Worm (Caenorhabditis elegans) whole organism, mixed stage, embryonic: ENCODE measurements around the gene T19H5.6.
"Not testable (repeated sequence)": the region's sequence is repeated elsewhere in the genome, so short reads cannot be mapped to it uniquely, and the experiment has no call there.

Experiments used
- M03D4.4 ChIP-seq: sonication (generic microtip); optimal IDR thresholded peaks from 2 replicates; lab custom pipeline; 2017; ENCODE audit warnings: mild to moderate bottlenecking, missing genetic modification characterization, missing compliant biosample characterization
- bed-3 ChIP-seq: fragments of 200-800 bp; sonication (Bioruptor generic); optimal IDR thresholded peaks from 3 replicates; lab custom pipeline; 2018; ENCODE audit warnings: mild to moderate bottlenecking, missing genetic modification characterization, moderate library complexity, missing compliant biosample characterization
- ceh-39 ChIP-seq: fragments of 150-350 bp; optimal IDR thresholded peaks from 2 replicates; lab custom pipeline; 2014; ENCODE audit warnings: missing biosample characterization, missing genetic modification characterization
- ceh-43 ChIP-seq: fragments of 200-800 bp; sonication (Bioruptor generic); optimal IDR thresholded peaks from 2 replicates; lab custom pipeline; 2018; ENCODE audit warnings: mild to moderate bottlenecking, missing genetic modification characterization, moderate library complexity, missing compliant biosample characterization
- ceh-83 ChIP-seq: fragments of 200-800 bp; sonication (Bioruptor generic); optimal IDR thresholded peaks from 2 replicates; lab custom pipeline; 2018; ENCODE audit warnings: mild to moderate bottlenecking, missing genetic modification characterization, missing compliant biosample characterization
- ces-1 ChIP-seq: fragments of 150-350 bp; optimal IDR thresholded peaks from 2 replicates; lab custom pipeline; 2014; ENCODE audit warnings: missing biosample characterization, missing genetic modification reagents, missing genetic modification characterization
- drap-1 ChIP-seq: fragments of 200-800 bp; sonication (Bioruptor generic); optimal IDR thresholded peaks from 3 replicates; lab custom pipeline; 2018; ENCODE audit warnings: mild to moderate bottlenecking, missing genetic modification characterization, missing compliant biosample characterization
- elt-1 ChIP-seq: sonication (generic microtip); optimal IDR thresholded peaks from 2 replicates; lab custom pipeline; 2017; ENCODE audit warnings: missing genetic modification characterization, mild to moderate bottlenecking, missing compliant biosample characterization, antibody characterized with exemption, moderate library complexity, borderline replicate concordance; ENCODE audit not compliant: insufficient read depth
- flh-1 ChIP-seq: fragments of 200-800 bp; sonication (Bioruptor generic); optimal IDR thresholded peaks from 2 replicates; lab custom pipeline; 2018; ENCODE audit warnings: mild to moderate bottlenecking, missing genetic modification characterization, moderate library complexity, missing compliant biosample characterization
- ham-2 ChIP-seq: fragments of 200-800 bp; sonication (Bioruptor generic); optimal IDR thresholded peaks from 2 replicates; lab custom pipeline; 2018; ENCODE audit warnings: mild to moderate bottlenecking, missing genetic modification characterization, missing compliant biosample characterization
- hlh-1 ChIP-seq: fragments of 150-350 bp; optimal IDR thresholded peaks from 2 replicates; lab custom pipeline; 2014; ENCODE audit warnings: missing biosample characterization, missing genetic modification reagents, missing genetic modification characterization
- lin-13 ChIP-seq: fragments of 150-350 bp; optimal IDR thresholded peaks from 2 replicates; lab custom pipeline; 2014; ENCODE audit warnings: missing biosample characterization, missing genetic modification characterization
- lin-32 ChIP-seq: fragments of 200-800 bp; sonication (Bioruptor generic); optimal IDR thresholded peaks from 2 replicates; lab custom pipeline; 2018; ENCODE audit warnings: mild to moderate bottlenecking, missing genetic modification characterization, missing compliant biosample characterization
- mab-5 ChIP-seq: fragments of 150-350 bp; optimal IDR thresholded peaks from 2 replicates; lab custom pipeline; 2014; ENCODE audit warnings: missing biosample characterization, missing genetic modification characterization
- mep-1 ChIP-seq: fragments of 150-350 bp; optimal IDR thresholded peaks from 2 replicates; lab custom pipeline; 2017; ENCODE audit warnings: missing biosample characterization, missing genetic modification reagents, missing genetic modification characterization, inconsistent platforms
- nhr-12 ChIP-seq: fragments of 150-350 bp; optimal IDR thresholded peaks from 2 replicates; lab custom pipeline; 2014; ENCODE audit warnings: missing biosample characterization, missing genetic modification characterization
- nhr-237 ChIP-seq: fragments of 150-350 bp; optimal IDR thresholded peaks from 2 replicates; lab custom pipeline; 2014; ENCODE audit warnings: missing biosample characterization, missing genetic modification characterization
- nhr-28 ChIP-seq: fragments of 150-350 bp; optimal IDR thresholded peaks from 2 replicates; lab custom pipeline; 2014; ENCODE audit warnings: missing biosample characterization, missing genetic modification characterization
- nhr-76 ChIP-seq: sonication (generic microtip); optimal IDR thresholded peaks from 2 replicates; lab custom pipeline; 2017; ENCODE audit warnings: missing biosample characterization, missing genetic modification characterization
- pha-4 ChIP-seq: fragments of 150-350 bp; optimal IDR thresholded peaks from 2 replicates; lab custom pipeline; 2018; ENCODE audit warnings: missing biosample characterization, missing genetic modification reagents, missing genetic modification characterization
- sem-2 ChIP-seq: fragments of 200-800 bp; sonication (Bioruptor generic); optimal IDR thresholded peaks from 2 replicates; lab custom pipeline; 2018; ENCODE audit warnings: mild to moderate bottlenecking, missing genetic modification characterization, missing compliant biosample characterization
- sptf-1 ChIP-seq: sonication (generic microtip); optimal IDR thresholded peaks from 2 replicates; lab custom pipeline; 2017; ENCODE audit warnings: mild to moderate bottlenecking, missing genetic modification characterization, moderate library complexity, missing compliant biosample characterization
- unc-120 ChIP-seq: sonication (generic microtip); optimal IDR thresholded peaks from 2 replicates; lab custom pipeline; 2017; ENCODE audit warnings: missing genetic modification characterization, missing compliant biosample characterization; ENCODE audit not compliant: poor library complexity, severe bottlenecking
- unc-39 ChIP-seq: fragments of 150-350 bp; optimal IDR thresholded peaks from 2 replicates; lab custom pipeline; 2014; ENCODE audit warnings: missing biosample characterization, missing genetic modification characterization
- zip-8 ChIP-seq: fragments of 150-350 bp; optimal IDR thresholded peaks from 2 replicates; lab custom pipeline; 2014; ENCODE audit warnings: missing biosample characterization, missing genetic modification characterization
- ztf-11 ChIP-seq: fragments of 150-350 bp; optimal IDR thresholded peaks from 2 replicates; lab custom pipeline; 2014; ENCODE audit warnings: missing biosample characterization, missing genetic modification characterization

Gene T19H5.6

ce11 chrII:9461881-9462280 lies 8.1 kb downstream of the T19H5.6 start, which contains the start of gene chil-21:
Gene chil-21, minus strand, starts transcription at chrII:9461981.
- TF ChIP-seq nhr-237 (tag; lab: Kevin White, UChicago); nhr-12 (tag; lab: Kevin White, UChicago); ceh-43 (GFP tag; lab: Kevin White, UChicago): not testable (repeated sequence)

- TF ChIP-seq flh-1 (GFP tag; lab: Kevin White, UChicago); ztf-11 (tag; lab: Kevin White, UChicago); elt-1: not testable (repeated sequence)
These were observed 10.6 kb downstream of the T19H5.6 start, which contains the start of gene R09D1.14 for ce11 chrII:9459462-9459861. Gene R09D1.14, minus strand, starts transcription at chrII:9459562.

ce11 chrII:9454304-9454703 lies 15.7 kb downstream of the T19H5.6 start, which contains the start of gene chil-19:
Gene chil-19, minus strand, starts transcription at chrII:9454404.
- TF ChIP-seq sptf-1 (tag; lab: Kevin White, UChicago) (no peak), nhr-12 (tag; lab: Kevin White, UChicago) (no peak), pha-4 (tag; lab: Kevin White, UChicago) (no peak), nhr-28 (tag; lab: Kevin White, UChicago) (no peak), ham-2 (no peak), unc-120 (tag; lab: Kevin White, UChicago) (no peak), lin-13 (tag; lab: Kevin White, UChicago) (no peak), drap-1 (GFP tag; lab: Kevin White, UChicago) (no peak), unc-39 (tag; lab: Kevin White, UChicago) (no peak), ces-1 (GFP tag; lab: Kevin White, UChicago) (no peak), M03D4.4 (tag; lab: Kevin White, UChicago) (no peak), nhr-76 (tag; lab: Kevin White, UChicago) (no peak), flh-1 (GFP tag; lab: Kevin White, UChicago) (no peak), ceh-39 (tag; lab: Kevin White, UChicago) (no peak), lin-32 (GFP tag; lab: Kevin White, UChicago) (no peak), bed-3 (GFP tag; lab: Kevin White, UChicago) (no peak)

DNA sequence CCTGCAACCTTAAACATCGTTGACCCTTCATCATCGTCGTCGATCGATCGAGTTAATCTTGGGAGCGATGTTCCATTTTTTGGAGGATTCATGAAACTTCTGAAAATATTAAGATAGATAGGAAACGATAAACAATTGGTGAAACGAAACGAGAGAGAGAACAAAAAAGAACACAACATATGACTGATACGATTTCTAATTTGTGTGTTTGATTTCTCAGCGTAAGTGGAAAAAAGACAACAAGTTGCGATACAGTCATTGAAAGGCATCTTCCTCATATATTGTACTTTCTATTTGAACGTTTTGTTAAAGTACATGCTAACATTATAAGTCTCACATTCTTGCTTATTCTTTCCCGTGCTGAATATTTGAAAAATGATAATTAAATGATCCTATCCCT lies 17.8 kb downstream of the T19H5.6 start, which contains the start of gene R09D1.12:
TSS of gene R09D1.12 (minus strand) at position 101 of the 400 bp plus-strand sequence.
- not testable (repeated sequence) for TF ChIP-seq hlh-1; ces-1 (GFP tag; lab: Kevin White, UChicago); nhr-12 (tag; lab: Kevin White, UChicago)

DNA sequence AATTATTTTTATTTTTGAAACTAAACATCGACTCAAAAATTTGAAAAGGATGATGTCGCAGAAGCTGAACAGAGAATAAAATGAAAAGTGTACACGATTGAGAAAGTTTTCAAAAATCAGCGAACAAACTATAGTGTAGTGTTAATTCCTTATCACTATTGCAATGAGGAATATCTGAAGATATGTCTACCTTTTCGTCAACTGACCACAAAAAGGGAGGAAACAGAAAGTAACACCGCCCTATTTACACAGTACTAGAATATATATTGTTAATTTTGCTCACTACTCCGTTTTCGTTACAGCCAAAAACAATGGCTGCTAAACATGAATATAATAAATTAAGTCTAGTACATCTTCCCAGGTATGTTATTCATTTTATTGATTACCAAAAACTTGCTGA lies 22.1 kb downstream of the T19H5.6 start, which contains the start of gene chil-18:
TSS of gene chil-18 (plus strand) at position 301 of the 400 bp plus-strand sequence.
- TF ChIP-seq hlh-1 (no peak), M03D4.4 (tag; lab: Kevin White, UChicago) (no peak), ceh-83 (GFP tag; lab: Kevin White, UChicago) (no peak), unc-39 (tag; lab: Kevin White, UChicago) (no peak), mab-5 (tag; lab: Kevin White, UChicago) (no peak), ceh-39 (tag; lab: Kevin White, UChicago) (no peak), sem-2 (GFP tag; lab: Kevin White, UChicago) (no peak), ces-1 (GFP tag; lab: Kevin White, UChicago) (no peak), nhr-28 (tag; lab: Kevin White, UChicago) (no peak), zip-8 (tag; lab: Kevin White, UChicago) (no peak), bed-3 (GFP tag; lab: Kevin White, UChicago) (no peak), nhr-12 (tag; lab: Kevin White, UChicago) (no peak)

DNA sequence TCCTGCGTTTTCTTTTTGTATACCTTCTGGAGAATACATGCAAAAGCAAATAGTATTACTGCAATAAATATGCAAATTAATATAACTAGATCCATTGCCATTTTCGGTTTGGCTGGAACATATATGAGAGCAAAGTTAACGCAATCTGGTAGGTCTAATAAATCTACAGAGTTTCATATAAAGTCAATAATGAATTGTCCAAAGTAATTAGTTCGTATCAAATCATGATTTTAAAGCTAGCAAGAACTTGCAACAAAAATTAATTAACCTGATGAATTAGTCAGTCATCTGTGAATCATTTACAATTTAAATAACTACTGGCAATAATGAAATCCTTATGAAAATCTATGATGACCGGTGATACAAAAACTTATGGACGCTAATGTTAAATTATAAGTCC lies 24.7 kb downstream of the T19H5.6 start, which contains the start of gene R09D1.13:
TSS of gene R09D1.13 (minus strand) at position 101 of the 400 bp plus-strand sequence.
- TF ChIP-seq drap-1 (GFP tag; lab: Kevin White, UChicago) (no peak), sem-2 (GFP tag; lab: Kevin White, UChicago) (no peak)

DNA sequence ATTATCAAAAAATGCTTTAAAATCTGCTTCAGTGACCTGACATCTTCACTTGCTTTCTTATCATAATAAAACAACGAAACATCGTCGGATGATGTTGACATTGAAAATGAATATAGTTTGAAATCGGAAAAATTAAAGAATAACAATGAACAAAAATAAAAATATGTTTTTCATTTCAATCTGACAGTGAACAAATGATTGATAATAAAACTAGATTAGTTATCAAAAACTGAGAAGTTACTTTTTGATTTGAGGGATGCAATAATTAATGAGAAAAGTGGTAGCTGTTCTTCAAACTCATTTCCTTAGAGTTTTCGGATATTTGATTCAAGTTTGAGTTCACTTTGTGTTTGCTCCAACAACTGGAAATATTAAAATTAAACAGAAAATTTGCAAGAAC lies 26.5 kb downstream of the T19H5.6 start, which contains the start of gene chil-15:
TSS of gene chil-15 (minus strand) at position 101 of the 400 bp plus-strand sequence.
- TF ChIP-seq flh-1 (GFP tag; lab: Kevin White, UChicago): no peak
- TF ChIP-seq mep-1 (tag; lab: Kevin White, UChicago): no peak
- no peak for TF ChIP-seq lin-32 (GFP tag; lab: Kevin White, UChicago)
- TF ChIP-seq pha-4 (tag; lab: Kevin White, UChicago): no peak
- no peak for TF ChIP-seq hlh-1
- no peak for TF ChIP-seq unc-120 (tag; lab: Kevin White, UChicago)
